Worm (Caenorhabditis elegans) whole organism, late embryonic: ENCODE measurements around the gene K08E7.8.

ENCODE experiments used
- C38D4.7 ChIP-seq: fragments of 200-800 bp; sonication (Bioruptor generic); optimal IDR thresholded peaks from 2 replicates; lab custom pipeline; 2018; ENCODE audit warnings: mild to moderate bottlenecking, missing genetic modification characterization, moderate library complexity, missing compliant biosample characterization
- F13H6.1 ChIP-seq: sonication (generic microtip); optimal IDR thresholded peaks from 2 replicates; lab custom pipeline; 2016; ENCODE audit warnings: missing genetic modification characterization, missing compliant biosample characterization
- K02D7.2 ChIP-seq: sonication (generic microtip); optimal IDR thresholded peaks from 2 replicates; lab custom pipeline; 2017; ENCODE audit warnings: mild to moderate bottlenecking, missing genetic modification characterization, missing compliant biosample characterization
- Y22D7AL.16 ChIP-seq: sonication (generic microtip); optimal IDR thresholded peaks from 2 replicates; lab custom pipeline; 2016; ENCODE audit warnings: missing genetic modification characterization, missing compliant biosample characterization
- ahr-1 ChIP-seq: sonication (generic microtip); optimal IDR thresholded peaks from 2 replicates; lab custom pipeline; 2016; ENCODE audit warnings: missing genetic modification characterization, missing compliant biosample characterization
- ama-1 ChIP-seq: fragments of 150-350 bp; optimal IDR thresholded peaks from 2 replicates; lab custom pipeline; 2014
- ceh-14 ChIP-seq: sonication (generic microtip); optimal IDR thresholded peaks from 2 replicates; lab custom pipeline; 2016; ENCODE audit warnings: missing genotype, missing genetic modification characterization, missing compliant biosample characterization
- ceh-19 ChIP-seq: fragments of 200-800 bp; sonication (Bioruptor generic); optimal IDR thresholded peaks from 2 replicates; lab custom pipeline; 2018; ENCODE audit warnings: mild to moderate bottlenecking, missing genetic modification characterization, missing compliant biosample characterization
- ceh-2 ChIP-seq: sonication (generic microtip); optimal IDR thresholded peaks from 2 replicates; lab custom pipeline; 2016; ENCODE audit warnings: missing genotype, missing genetic modification characterization, missing compliant biosample characterization
- ceh-22 ChIP-seq: sonication (generic microtip); optimal IDR thresholded peaks from 2 replicates; lab custom pipeline; 2017; ENCODE audit warnings: missing biosample characterization, missing genetic modification characterization
- ceh-30 ChIP-seq: fragments of 150-350 bp; optimal IDR thresholded peaks from 2 replicates; lab custom pipeline; 2014; ENCODE audit warnings: missing biosample characterization, missing genetic modification characterization
- ceh-31 ChIP-seq: sonication (generic microtip); optimal IDR thresholded peaks from 2 replicates; lab custom pipeline; 2016; ENCODE audit warnings: missing genetic modification characterization, missing compliant biosample characterization
- ceh-34 ChIP-seq: sonication (generic microtip); optimal IDR thresholded peaks from 2 replicates; lab custom pipeline; 2016; ENCODE audit warnings: mild to moderate bottlenecking, missing genetic modification characterization, missing compliant biosample characterization
- ceh-48 ChIP-seq: sonication (generic microtip); optimal IDR thresholded peaks from 2 replicates; lab custom pipeline; 2016; ENCODE audit warnings: missing genetic modification characterization, inconsistent platforms, missing compliant biosample characterization
- ceh-9 ChIP-seq: sonication (generic microtip); optimal IDR thresholded peaks from 2 replicates; lab custom pipeline; 2016; ENCODE audit warnings: mild to moderate bottlenecking, missing genetic modification characterization, inconsistent platforms, missing compliant biosample characterization
- dmd-4 ChIP-seq: sonication (generic microtip); optimal IDR thresholded peaks from 2 replicates; lab custom pipeline; 2016; ENCODE audit warnings: borderline replicate concordance, missing genetic modification characterization, missing compliant biosample characterization
- elt-4 ChIP-seq: sonication (generic microtip); optimal IDR thresholded peaks from 2 replicates; lab custom pipeline; 2016; ENCODE audit warnings: missing genetic modification characterization, missing compliant biosample characterization
- fkh-6 ChIP-seq: sonication (generic microtip); optimal IDR thresholded peaks from 2 replicates; lab custom pipeline; 2016; ENCODE audit warnings: missing genetic modification characterization, missing compliant biosample characterization
- gmeb-2 ChIP-seq: sonication (generic microtip); optimal IDR thresholded peaks from 2 replicates; lab custom pipeline; 2016; ENCODE audit warnings: missing genetic modification characterization, inconsistent platforms, missing compliant biosample characterization
- hlh-6 ChIP-seq: sonication (generic microtip); optimal IDR thresholded peaks from 2 replicates; lab custom pipeline; 2016; ENCODE audit warnings: missing genotype, missing genetic modification characterization, missing compliant biosample characterization
- hlh-8 ChIP-seq: sonication (generic microtip); optimal IDR thresholded peaks from 2 replicates; lab custom pipeline; 2016; ENCODE audit warnings: missing genotype, missing genetic modification characterization, missing compliant biosample characterization
- mec-3 ChIP-seq: sonication (generic microtip); optimal IDR thresholded peaks from 2 replicates; lab custom pipeline; 2016; ENCODE audit warnings: borderline replicate concordance, missing genetic modification characterization, missing compliant biosample characterization
- nfya-1 ChIP-seq: sonication (generic microtip); optimal IDR thresholded peaks from 2 replicates; lab custom pipeline; 2017; ENCODE audit warnings: missing genetic modification characterization, mild to moderate bottlenecking, missing compliant biosample characterization, antibody characterized with exemption, moderate library complexity
- nhr-11 ChIP-seq: fragments of 150-350 bp; optimal IDR thresholded peaks from 2 replicates; lab custom pipeline; 2014; ENCODE audit warnings: missing biosample characterization, missing genetic modification characterization
- odd-2 ChIP-seq: sonication (generic microtip); optimal IDR thresholded peaks from 2 replicates; lab custom pipeline; 2017; ENCODE audit warnings: antibody characterized with exemption, mild to moderate bottlenecking, missing genetic modification characterization, missing compliant biosample characterization
- pat-9 ChIP-seq: fragments of 200-800 bp; sonication (Bioruptor generic); optimal IDR thresholded peaks from 2 replicates; lab custom pipeline; 2018; ENCODE audit warnings: mild to moderate bottlenecking, missing genetic modification characterization, moderate library complexity, missing compliant biosample characterization
- pax-1 ChIP-seq: fragments of 150-350 bp; optimal IDR thresholded peaks from 2 replicates; lab custom pipeline; 2014; ENCODE audit warnings: missing biosample characterization, missing genetic modification characterization
- pqm-1 ChIP-seq: sonication (generic microtip); optimal IDR thresholded peaks from 2 replicates; lab custom pipeline; 2016; ENCODE audit warnings: missing genetic modification characterization, missing compliant biosample characterization
- pros-1 ChIP-seq: fragments of 150-350 bp; optimal IDR thresholded peaks from 2 replicates; lab custom pipeline; 2014; ENCODE audit warnings: missing biosample characterization, missing genetic modification reagents, missing genetic modification characterization
- ref-2 ChIP-seq: sonication (generic microtip); optimal IDR thresholded peaks from 2 replicates; lab custom pipeline; 2016; ENCODE audit warnings: missing genetic modification characterization, missing compliant biosample characterization
- rnt-1 ChIP-seq: sonication (generic microtip); optimal IDR thresholded peaks from 2 replicates; lab custom pipeline; 2016; ENCODE audit warnings: missing genetic modification characterization, missing compliant biosample characterization
- sdc-2 ChIP-seq: sonication (generic microtip); optimal IDR thresholded peaks from 2 replicates; lab custom pipeline; 2016; ENCODE audit warnings: missing genotype, missing genetic modification characterization, missing compliant biosample characterization
- sox-4 ChIP-seq: sonication (generic microtip); optimal IDR thresholded peaks from 2 replicates; lab custom pipeline; 2017; ENCODE audit warnings: mild to moderate bottlenecking, missing genetic modification characterization, inconsistent platforms, missing compliant biosample characterization
- syd-9 ChIP-seq: sonication (generic microtip); optimal IDR thresholded peaks from 2 replicates; lab custom pipeline; 2016; ENCODE audit warnings: mild to moderate bottlenecking, missing genetic modification characterization, moderate library complexity, missing compliant biosample characterization
- tbx-2 ChIP-seq: sonication (generic microtip); optimal IDR thresholded peaks from 2 replicates; lab custom pipeline; 2016; ENCODE audit warnings: missing genetic modification characterization, missing compliant biosample characterization
- unc-3 ChIP-seq, 2 experiments: fragments of 200-800 bp in 1 of 2; sonication (Bioruptor generic) in 1 of 2; sonication (generic microtip) in 1 of 2; conservative IDR thresholded peaks in 1 of 2; optimal IDR thresholded peaks in 1 of 2; 2 replicates each; pipeline versions ENCODE4 v1.3.6 to Lab custom; 2016 to 2022; ENCODE audit warnings: missing compliant biosample characterization in 2 of 2, missing genetic modification characterization in 2 of 2, missing genetic modification reagents in 1 of 2
- unc-42 ChIP-seq: sonication (generic microtip); optimal IDR thresholded peaks from 2 replicates; lab custom pipeline; 2016; ENCODE audit warnings: missing genotype, missing genetic modification characterization, missing compliant biosample characterization
- unc-86 ChIP-seq: sonication (generic microtip); optimal IDR thresholded peaks from 2 replicates; lab custom pipeline; 2016; ENCODE audit warnings: missing genetic modification characterization, missing compliant biosample characterization

The K08E7.8 gene

ce11 chrIV:12584146-12584545 lies 1.7 kb downstream of the K08E7.8 start:
- TF ChIP-seq gmeb-2 (tag; lab: Kevin White, UChicago) (no peak), nfya-1 (tag; lab: Kevin White, UChicago) (peak; percentile 42), hlh-8 (tag; lab: Kevin White, UChicago) (no peak), ceh-48 (tag; lab: Kevin White, UChicago) (peak; percentile 49), ceh-19 (GFP tag; lab: Kevin White, UChicago) (peak; percentile 48), sdc-2 (tag; lab: Kevin White, UChicago) (peak; percentile 27), nhr-11 (tag; lab: Kevin White, UChicago) (no peak), fkh-6 (peak; percentile 4), ceh-14 (no peak), Y22D7AL.16 (no peak), ceh-31 (tag; lab: Kevin White, UChicago) (peak; percentile 74), unc-42 (tag; lab: Kevin White, UChicago) (peak; percentile 68), dmd-4 (no peak), tbx-2 (tag; lab: Kevin White, UChicago) (peak; percentile 38)

ce11 chrIV:12583181-12583580 lies 2.7 kb downstream of the K08E7.8 start:
- TF ChIP-seq Y22D7AL.16 (no peak), K02D7.2 (no peak), ama-1 (lab: Kevin White, UChicago) (no peak), ceh-34 (no peak), ceh-31 (tag; lab: Kevin White, UChicago) (peak; percentile 21), unc-42 (tag; lab: Kevin White, UChicago) (peak; percentile 60), fkh-6 (no peak), hlh-8 (tag; lab: Kevin White, UChicago) (no peak), pros-1 (tag; lab: Kevin White, UChicago) (no peak)

DNA sequence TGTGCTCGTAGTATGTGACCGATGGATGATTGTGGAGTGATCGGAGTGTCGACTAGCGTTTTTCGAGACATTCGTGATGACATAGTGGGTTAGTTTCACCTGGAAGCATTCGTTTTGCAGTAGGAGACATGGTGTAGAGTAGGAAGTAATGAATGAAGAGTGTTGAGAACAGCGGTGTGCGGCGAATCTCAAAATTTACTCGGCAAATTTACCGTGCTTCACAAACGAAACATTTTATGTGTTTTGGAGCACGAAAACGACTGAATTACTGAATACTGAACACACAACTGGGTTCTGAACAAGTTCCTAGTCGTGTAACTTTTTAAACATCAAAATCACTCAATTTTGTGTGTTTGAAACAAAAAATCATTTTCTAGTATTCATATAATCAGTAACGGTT lies 4.8 kb downstream of the K08E7.8 start, which contains the start of gene K08E7.6:
Gene K08E7.6 (minus strand): TSS at position 101 of the 400 bp plus-strand sequence.
- no peak for TF ChIP-seq unc-3 (GFP tag; conservative IDR thresholded peaks at IDR 0.05; lab: Robert Waterston, UW)
- no peak for TF ChIP-seq unc-3 (tag; optimal IDR thresholded peaks at IDR 0.05; lab: Kevin White, UChicago)
- no peak for TF ChIP-seq dmd-4
- no peak for TF ChIP-seq C38D4.7
- TF ChIP-seq pax-1, result no peak
- no peak for TF ChIP-seq ama-1 (lab: Kevin White, UChicago)
- no peak for TF ChIP-seq ceh-2

DNA sequence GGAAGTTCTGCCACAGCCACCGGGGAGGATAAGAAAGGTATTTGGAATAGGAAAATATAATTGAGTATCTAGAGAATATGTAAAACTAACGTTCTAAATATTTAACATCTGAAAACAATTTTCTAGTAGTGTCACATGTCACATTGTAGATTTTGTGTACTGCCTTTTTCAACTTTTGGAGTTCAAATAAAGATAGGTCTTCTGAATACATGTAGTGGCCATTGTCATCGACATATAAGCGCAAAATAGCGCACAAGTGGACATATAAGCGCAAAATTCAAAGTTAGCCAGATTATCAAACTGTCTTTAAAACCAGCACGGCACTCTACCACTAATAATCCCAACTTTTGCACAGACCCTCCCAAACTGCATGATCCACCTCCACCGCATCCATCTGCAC lies 11.6 kb downstream of the K08E7.8 start:
- TF ChIP-seq odd-2 (no peak), ama-1 (lab: Kevin White, UChicago) (no peak), fkh-6 (no peak), elt-4 (tag; lab: Kevin White, UChicago) (no peak), syd-9 (tag; lab: Kevin White, UChicago) (no peak)

- TF ChIP-seq ceh-19 (GFP tag; lab: Kevin White, UChicago) (no peak), nfya-1 (tag; lab: Kevin White, UChicago) (no peak), mec-3 (no peak), F13H6.1 (tag; lab: Kevin White, UChicago) (no peak), ceh-9 (no peak), sox-4 (no peak), pqm-1 (tag; lab: Kevin White, UChicago) (no peak), ceh-22 (tag; lab: Kevin White, UChicago) (no peak), nhr-11 (tag; lab: Kevin White, UChicago) (no peak), K02D7.2 (no peak), pat-9 (no peak)
Observed at ce11 chrIV:12573068-12573467, 12.8 kb downstream of the K08E7.8 start, which contains the start of gene K08E7.5. Gene K08E7.5 (plus strand): TSS chrIV:12573368.

DNA sequence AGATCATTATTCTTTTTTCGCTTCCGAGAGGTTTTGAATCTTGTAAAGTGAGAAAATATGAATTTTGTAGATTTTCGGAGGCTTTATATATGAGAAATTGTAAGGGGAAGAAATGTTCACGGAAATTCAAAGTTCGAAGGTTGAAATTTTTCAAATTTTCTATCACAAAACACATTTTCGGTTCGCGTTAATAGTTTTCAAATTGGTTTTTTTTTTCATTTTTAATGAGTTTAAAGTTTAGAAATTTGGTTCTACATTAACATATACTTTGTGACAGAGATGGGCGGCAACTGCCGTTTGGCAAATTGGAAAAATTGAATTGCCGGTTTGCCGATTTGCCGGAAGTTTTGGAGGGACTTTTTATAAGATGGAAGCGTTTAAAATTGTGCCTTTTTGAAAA lies 14.8 kb downstream of the K08E7.8 start, which contains the start of gene K08E7.4:
Gene K08E7.4 (minus strand): TSS at position 101 of the 400 bp plus-strand sequence.
- TF ChIP-seq unc-86 (tag; lab: Kevin White, UChicago), result no peak
- TF ChIP-seq ahr-1 (tag; lab: Kevin White, UChicago), result no peak
- TF ChIP-seq rnt-1, result no peak
- no peak for TF ChIP-seq K02D7.2
- TF ChIP-seq F13H6.1 (tag; lab: Kevin White, UChicago), result no peak
- no peak for TF ChIP-seq ceh-30 (tag; lab: Kevin White, UChicago)
- TF ChIP-seq sdc-2 (tag; lab: Kevin White, UChicago), result no peak
- TF ChIP-seq ceh-14, result no peak
- no peak for TF ChIP-seq sox-4
- no peak for TF ChIP-seq pax-1
- no peak for TF ChIP-seq ref-2 (tag; lab: Kevin White, UChicago)
- no peak for TF ChIP-seq ceh-31 (tag; lab: Kevin White, UChicago)
- TF ChIP-seq hlh-6 (tag; lab: Kevin White, UChicago), result no peak
- no peak for TF ChIP-seq mec-3
